Worm (Caenorhabditis elegans) whole organism, L2 larva: ENCODE measurements around the gene F47B8.14.
A peak's percentile ranks its signal among the peaks of the same experiment; 100 is the strongest.

Experiments
- C34F6.9 ChIP-seq: fragments of 150-350 bp; optimal IDR thresholded peaks from 2 replicates; lab custom pipeline; 2014; ENCODE audit warnings: missing biosample characterization, missing genetic modification characterization
- F13H6.1 ChIP-seq: sonication (generic microtip); optimal IDR thresholded peaks from 2 replicates; lab custom pipeline; 2016; ENCODE audit warnings: missing genetic modification characterization, missing compliant biosample characterization
- R02D3.7 ChIP-seq: fragments of 150-350 bp; optimal IDR thresholded peaks from 2 replicates; lab custom pipeline; 2014; ENCODE audit warnings: missing biosample characterization, missing genetic modification characterization
- Y55F3AM.14 ChIP-seq: fragments of 200-800 bp; sonication (Bioruptor generic); optimal IDR thresholded peaks from 2 replicates; lab custom pipeline; 2018; ENCODE audit warnings: mild to moderate bottlenecking, missing genetic modification characterization, missing compliant biosample characterization
- ZK546.5 ChIP-seq: sonication (generic microtip); optimal IDR thresholded peaks from 2 replicates; lab custom pipeline; 2017; ENCODE audit warnings: missing biosample characterization, missing genetic modification characterization
- alr-1 ChIP-seq: fragments of 150-350 bp; optimal IDR thresholded peaks from 2 replicates; lab custom pipeline; 2014; ENCODE audit warnings: missing biosample characterization, missing genetic modification characterization
- aly-2 ChIP-seq: fragments of 150-350 bp; optimal IDR thresholded peaks from 2 replicates; lab custom pipeline; 2014; ENCODE audit warnings: missing biosample characterization, missing genetic modification characterization
- ama-1 ChIP-seq: fragments of 150-350 bp; optimal IDR thresholded peaks from 2 replicates; lab custom pipeline; 2018; ENCODE audit warnings: inconsistent platforms
- blmp-1 ChIP-seq: sonication (generic microtip); optimal IDR thresholded peaks from 2 replicates; lab custom pipeline; 2017; ENCODE audit warnings: missing genetic modification characterization, mild to moderate bottlenecking, missing compliant biosample characterization, antibody characterized with exemption, moderate library complexity; ENCODE audit not compliant: insufficient read depth
- ceh-16 ChIP-seq: fragments of 150-350 bp; optimal IDR thresholded peaks from 2 replicates; lab custom pipeline; 2014; ENCODE audit warnings: missing biosample characterization, missing genetic modification characterization
- ceh-82 ChIP-seq: fragments of 150-350 bp; optimal IDR thresholded peaks from 2 replicates; lab custom pipeline; 2014; ENCODE audit warnings: missing biosample characterization, missing genetic modification characterization
- crh-2 ChIP-seq: sonication (generic microtip); optimal IDR thresholded peaks from 2 replicates; lab custom pipeline; 2017; ENCODE audit warnings: missing biosample characterization, missing genetic modification characterization
- dmd-4 ChIP-seq: sonication (generic microtip); optimal IDR thresholded peaks from 2 replicates; lab custom pipeline; 2017; ENCODE audit warnings: missing biosample characterization, missing genetic modification characterization
- egl-27 ChIP-seq: sonication (generic microtip); optimal IDR thresholded peaks from 3 replicates; lab custom pipeline; 2017; ENCODE audit warnings: missing biosample characterization, missing genetic modification reagents, missing genetic modification characterization
- elt-1 ChIP-seq: fragments of 150-350 bp; optimal IDR thresholded peaks from 2 replicates; lab custom pipeline; 2014; ENCODE audit warnings: missing biosample characterization, missing genetic modification characterization
- elt-3 ChIP-seq: sonication (generic microtip); optimal IDR thresholded peaks from 2 replicates; lab custom pipeline; 2017; ENCODE audit warnings: missing biosample characterization, missing genetic modification characterization
- fos-1 ChIP-seq: fragments of 150-350 bp; optimal IDR thresholded peaks from 2 replicates; lab custom pipeline; 2014; ENCODE audit warnings: missing biosample characterization, missing genetic modification characterization
- gmeb-1 ChIP-seq: fragments of 150-350 bp; optimal IDR thresholded peaks from 2 replicates; lab custom pipeline; 2014; ENCODE audit warnings: missing biosample characterization, missing genetic modification characterization
- lin-11 ChIP-seq: fragments of 150-350 bp; sonication (generic microtip); optimal IDR thresholded peaks from 2 replicates; lab custom pipeline; 2014; ENCODE audit warnings: missing biosample characterization, missing genetic modification characterization, inconsistent platforms, mixed read lengths
- lin-13 ChIP-seq: fragments of 150-350 bp; optimal IDR thresholded peaks from 2 replicates; lab custom pipeline; 2014; ENCODE audit warnings: missing biosample characterization, missing genetic modification reagents, missing genetic modification characterization
- lin-39 ChIP-seq: fragments of 150-350 bp; optimal IDR thresholded peaks from 2 replicates; lab custom pipeline; 2014; ENCODE audit warnings: missing biosample characterization, missing genetic modification reagents, missing genetic modification characterization
- lsy-2 ChIP-seq, 2 experiments: fragments of 150-350 bp in 1 of 2; sonication (generic microtip) in 1 of 2; optimal IDR thresholded peaks; 2 replicates each; lab custom pipeline; 2014 to 2017; ENCODE audit warnings: missing biosample characterization in 2 of 2, missing genetic modification characterization in 2 of 2
- mab-5 ChIP-seq: fragments of 150-350 bp; optimal IDR thresholded peaks from 2 replicates; lab custom pipeline; 2014; ENCODE audit warnings: missing biosample characterization, missing genetic modification characterization
- mbf-1 ChIP-seq: sonication (generic microtip); optimal IDR thresholded peaks from 2 replicates; lab custom pipeline; 2017; ENCODE audit warnings: missing biosample characterization, missing genetic modification characterization
- mdl-1 ChIP-seq, 2 experiments: fragments of 150-350 bp in 1 of 2; sonication (generic microtip) in 1 of 2; optimal IDR thresholded peaks; 2 replicates each; lab custom pipeline; 2017; ENCODE audit warnings: missing biosample characterization in 2 of 2, missing genetic modification characterization in 2 of 2
- nhr-10 ChIP-seq: sonication (generic microtip); optimal IDR thresholded peaks from 2 replicates; lab custom pipeline; 2017; ENCODE audit warnings: missing biosample characterization, missing genetic modification characterization
- nhr-11 ChIP-seq: fragments of 150-350 bp; optimal IDR thresholded peaks from 2 replicates; lab custom pipeline; 2014; ENCODE audit warnings: missing biosample characterization, missing genetic modification characterization
- nhr-12 ChIP-seq: fragments of 150-350 bp; optimal IDR thresholded peaks from 2 replicates; lab custom pipeline; 2014; ENCODE audit warnings: missing biosample characterization, missing genetic modification characterization
- nhr-129 ChIP-seq: fragments of 150-350 bp; optimal IDR thresholded peaks from 2 replicates; lab custom pipeline; 2014; ENCODE audit warnings: missing biosample characterization, missing genetic modification characterization
- nhr-21 ChIP-seq: fragments of 150-350 bp; optimal IDR thresholded peaks from 2 replicates; lab custom pipeline; 2014; ENCODE audit warnings: missing biosample characterization, missing genetic modification characterization
- nhr-23 ChIP-seq: fragments of 150-350 bp; optimal IDR thresholded peaks from 2 replicates; lab custom pipeline; 2014; ENCODE audit warnings: missing biosample characterization, missing genetic modification reagents, missing genetic modification characterization
- nhr-237 ChIP-seq: fragments of 150-350 bp; optimal IDR thresholded peaks from 2 replicates; lab custom pipeline; 2014; ENCODE audit warnings: missing biosample characterization, missing genetic modification characterization
- nhr-25 ChIP-seq: fragments of 150-350 bp; sonication (generic microtip); optimal IDR thresholded peaks from 3 replicates; lab custom pipeline; 2014; ENCODE audit warnings: missing biosample characterization, missing genetic modification characterization
- nhr-6 ChIP-seq: fragments of 150-350 bp; optimal IDR thresholded peaks from 2 replicates; lab custom pipeline; 2014; ENCODE audit warnings: missing biosample characterization, missing genetic modification characterization
- nhr-77 ChIP-seq: fragments of 150-350 bp; optimal IDR thresholded peaks from 2 replicates; lab custom pipeline; 2014; ENCODE audit warnings: missing biosample characterization, missing genetic modification characterization
- peb-1 ChIP-seq: fragments of 150-350 bp; optimal IDR thresholded peaks from 2 replicates; lab custom pipeline; 2014; ENCODE audit warnings: missing biosample characterization, missing genetic modification characterization
- sem-4 ChIP-seq: fragments of 150-350 bp; optimal IDR thresholded peaks from 2 replicates; lab custom pipeline; 2014; ENCODE audit warnings: missing biosample characterization, missing genetic modification reagents, missing genetic modification characterization
- skn-1 ChIP-seq: sonication (generic microtip); optimal IDR thresholded peaks from 2 replicates; lab custom pipeline; 2017; ENCODE audit warnings: missing biosample characterization, missing genetic modification characterization
- sma-3 ChIP-seq: sonication (generic microtip); optimal IDR thresholded peaks from 2 replicates; lab custom pipeline; 2016; ENCODE audit warnings: missing genetic modification reagents, missing genetic modification characterization, missing compliant biosample characterization
- sma-9 ChIP-seq, 2 experiments: fragments of 150-350 bp in 1 of 2; sonication (generic microtip) in 1 of 2; optimal IDR thresholded peaks; 2 replicates each; lab custom pipeline; 2014 to 2016; ENCODE audit warnings: missing genetic modification characterization in 2 of 2, mild to moderate bottlenecking in 1 of 2, missing biosample characterization in 1 of 2, missing compliant biosample characterization in 1 of 2, missing genetic modification reagents in 1 of 2, moderate library complexity in 1 of 2
- snpc-4 ChIP-seq: fragments of 150-350 bp; optimal IDR thresholded peaks from 2 replicates; lab custom pipeline; 2014; ENCODE audit warnings: missing biosample characterization, missing genetic modification characterization
- unc-39 ChIP-seq: fragments of 150-350 bp; optimal IDR thresholded peaks from 2 replicates; lab custom pipeline; 2014; ENCODE audit warnings: missing biosample characterization, missing genetic modification characterization
- unc-55 ChIP-seq: fragments of 150-350 bp; sonication (generic microtip); optimal IDR thresholded peaks from 3 replicates; lab custom pipeline; 2014; ENCODE audit warnings: missing biosample characterization, missing genetic modification reagents, missing genetic modification characterization
- unc-62 ChIP-seq: fragments of 150-350 bp; optimal IDR thresholded peaks from 2 replicates; lab custom pipeline; 2014; ENCODE audit warnings: missing biosample characterization, missing genetic modification reagents, missing genetic modification characterization
- zag-1 ChIP-seq: fragments of 150-350 bp; optimal IDR thresholded peaks from 2 replicates; lab custom pipeline; 2014; ENCODE audit warnings: missing biosample characterization, missing genetic modification characterization
- ztf-1 ChIP-seq: fragments of 200-800 bp; sonication (Bioruptor generic); conservative IDR thresholded peaks from 2 replicates; pipeline ENCODE4 v1.3.6; 2022; ENCODE audit warnings: missing genetic modification characterization, missing compliant biosample characterization
- ztf-11 ChIP-seq: sonication (generic microtip); optimal IDR thresholded peaks from 2 replicates; lab custom pipeline; 2017; ENCODE audit warnings: missing biosample characterization, missing genetic modification characterization
- ztf-4 ChIP-seq: fragments of 150-350 bp; optimal IDR thresholded peaks from 2 replicates; lab custom pipeline; 2014; ENCODE audit warnings: missing biosample characterization, missing genetic modification characterization

F47B8.14 gene

ce11 chrV:14366487-14366962, 46.2 kb downstream of the F47B8.14 start (continued):
- TF ChIP-seq fos-1 (tag; lab: Kevin White, UChicago) (peak; percentile 76), F13H6.1 (peak; percentile 86), nhr-77 (tag; lab: Kevin White, UChicago) (peak; percentile 58), lin-13 (GFP tag; lab: Kevin White, UChicago) (peak; percentile 57), ama-1 (lab: Kevin White, UChicago) (no peak), sma-3 (GFP tag; lab: Kevin White, UChicago) (peak; percentile 46), crh-2 (tag; lab: Kevin White, UChicago) (peak; percentile 44), egl-27 (tag; lab: Kevin White, UChicago) (peak; percentile 55), dmd-4 (tag; lab: Kevin White, UChicago) (no peak)

ce11 chrV:14368272-14369052, 48.1 kb downstream of the F47B8.14 start:
- TF ChIP-seq nhr-129 (tag; lab: Kevin White, UChicago): no peak
- TF ChIP-seq dmd-4 (tag; lab: Kevin White, UChicago): no peak
- TF ChIP-seq C34F6.9 (tag; lab: Kevin White, UChicago): peak; percentile 20
- peak; percentile 95 for TF ChIP-seq fos-1 (tag; lab: Kevin White, UChicago)
- no peak for TF ChIP-seq ztf-4
- TF ChIP-seq R02D3.7 (tag; lab: Kevin White, UChicago): no peak
- TF ChIP-seq zag-1 (tag; lab: Kevin White, UChicago): no peak
- TF ChIP-seq nhr-25: no peak
- TF ChIP-seq sma-3 (GFP tag; lab: Kevin White, UChicago): no peak
- no peak for TF ChIP-seq elt-1 (tag; lab: Kevin White, UChicago)
- TF ChIP-seq ceh-82 (tag; lab: Kevin White, UChicago): no peak
- peak; percentile 44 for TF ChIP-seq nhr-21 (tag; lab: Kevin White, UChicago)
- no peak for TF ChIP-seq ama-1 (lab: Kevin White, UChicago)
- TF ChIP-seq elt-3 (tag; lab: Kevin White, UChicago): no peak
- peak in 1 of 2 experiments; percentile 52 for TF ChIP-seq lsy-2 (tag; optimal IDR thresholded peaks at IDR 0.05; lab: Kevin White, UChicago)
- TF ChIP-seq mdl-1 (tag; optimal IDR thresholded peaks at IDR 0.05; lab: Kevin White, UChicago): peak; percentile 60 to 69
- no peak for TF ChIP-seq unc-62 (GFP tag; lab: Kevin White, UChicago)
- no peak for TF ChIP-seq snpc-4 (tag; lab: Kevin White, UChicago)
- TF ChIP-seq skn-1: peak; percentile 37
- no peak for TF ChIP-seq aly-2
- TF ChIP-seq nhr-12 (tag; lab: Kevin White, UChicago): no peak
- no peak for TF ChIP-seq ZK546.5 (tag; lab: Kevin White, UChicago)
- no peak for TF ChIP-seq lin-11 (tag; lab: Kevin White, UChicago)
- no peak for TF ChIP-seq alr-1 (tag; lab: Kevin White, UChicago)
- peak; percentile 30 for TF ChIP-seq ceh-16 (tag; lab: Kevin White, UChicago)
- TF ChIP-seq nhr-6 (tag; lab: Kevin White, UChicago): no peak
- TF ChIP-seq sma-9 (GFP tag; optimal IDR thresholded peaks at IDR 0.05; lab: Kevin White, UChicago): peak; percentile 90
- TF ChIP-seq sma-9 (tag; optimal IDR thresholded peaks at IDR 0.05; lab: Kevin White, UChicago): peak; percentile 7
- no peak for TF ChIP-seq peb-1
- no peak for TF ChIP-seq F13H6.1
- no peak for TF ChIP-seq lin-13 (GFP tag; lab: Kevin White, UChicago)
- no peak for TF ChIP-seq crh-2 (tag; lab: Kevin White, UChicago)
- TF ChIP-seq nhr-77 (tag; lab: Kevin White, UChicago): no peak
- TF ChIP-seq egl-27 (tag; lab: Kevin White, UChicago): peak; percentile 52
- no peak for TF ChIP-seq mbf-1 (tag; lab: Kevin White, UChicago)
- TF ChIP-seq ztf-1 (GFP tag; lab: Robert Waterston, UW): no peak
- TF ChIP-seq gmeb-1 (tag; lab: Kevin White, UChicago): no peak
- TF ChIP-seq unc-55 (GFP tag; lab: Kevin White, UChicago): no peak
- no peak for TF ChIP-seq lin-39 (tag; lab: Kevin White, UChicago)
- peak; percentile 44 for TF ChIP-seq Y55F3AM.14 (GFP tag; lab: Kevin White, UChicago)
- TF ChIP-seq sem-4 (tag; lab: Kevin White, UChicago): peak; percentile 84
- no peak for TF ChIP-seq mab-5 (tag; lab: Kevin White, UChicago)
- TF ChIP-seq nhr-10 (tag; lab: Kevin White, UChicago): no peak
- no peak for TF ChIP-seq unc-39 (tag; lab: Kevin White, UChicago)
- no peak for TF ChIP-seq ztf-11 (tag; lab: Kevin White, UChicago)
- TF ChIP-seq blmp-1 (tag; lab: Kevin White, UChicago): peak; percentile 96
- no peak for TF ChIP-seq nhr-237
- TF ChIP-seq nhr-23 (tag; lab: Kevin White, UChicago): no peak
- TF ChIP-seq nhr-11 (tag; lab: Kevin White, UChicago): no peak
- TF ChIP-seq, all 48 proteins: peak for 12
